Worm (Caenorhabditis elegans) whole organism, L2 larva: ENCODE measurements around the gene R09D1.14.

Source experiments
- C34F6.9 ChIP-seq: fragments of 150-350 bp; optimal IDR thresholded peaks from 2 replicates; lab custom pipeline; 2014; ENCODE audit warnings: missing biosample characterization, missing genetic modification characterization
- F13H6.1 ChIP-seq: sonication (generic microtip); optimal IDR thresholded peaks from 2 replicates; lab custom pipeline; 2016; ENCODE audit warnings: missing genetic modification characterization, missing compliant biosample characterization
- R02D3.7 ChIP-seq: fragments of 150-350 bp; optimal IDR thresholded peaks from 2 replicates; lab custom pipeline; 2014; ENCODE audit warnings: missing biosample characterization, missing genetic modification characterization
- Y55F3AM.14 ChIP-seq: fragments of 200-800 bp; sonication (Bioruptor generic); optimal IDR thresholded peaks from 2 replicates; lab custom pipeline; 2018; ENCODE audit warnings: mild to moderate bottlenecking, missing genetic modification characterization, missing compliant biosample characterization
- alr-1 ChIP-seq: fragments of 150-350 bp; optimal IDR thresholded peaks from 2 replicates; lab custom pipeline; 2014; ENCODE audit warnings: missing biosample characterization, missing genetic modification characterization
- aly-2 ChIP-seq: fragments of 150-350 bp; optimal IDR thresholded peaks from 2 replicates; lab custom pipeline; 2014; ENCODE audit warnings: missing biosample characterization, missing genetic modification characterization
- blmp-1 ChIP-seq: sonication (generic microtip); optimal IDR thresholded peaks from 2 replicates; lab custom pipeline; 2017; ENCODE audit warnings: missing genetic modification characterization, mild to moderate bottlenecking, missing compliant biosample characterization, antibody characterized with exemption, moderate library complexity; ENCODE audit not compliant: insufficient read depth
- ceh-16 ChIP-seq: fragments of 150-350 bp; optimal IDR thresholded peaks from 2 replicates; lab custom pipeline; 2014; ENCODE audit warnings: missing biosample characterization, missing genetic modification characterization
- ceh-82 ChIP-seq: fragments of 150-350 bp; optimal IDR thresholded peaks from 2 replicates; lab custom pipeline; 2014; ENCODE audit warnings: missing biosample characterization, missing genetic modification characterization
- crh-2 ChIP-seq: sonication (generic microtip); optimal IDR thresholded peaks from 2 replicates; lab custom pipeline; 2017; ENCODE audit warnings: missing biosample characterization, missing genetic modification characterization
- egl-27 ChIP-seq: sonication (generic microtip); optimal IDR thresholded peaks from 3 replicates; lab custom pipeline; 2017; ENCODE audit warnings: missing biosample characterization, missing genetic modification reagents, missing genetic modification characterization
- elt-1 ChIP-seq: fragments of 150-350 bp; optimal IDR thresholded peaks from 2 replicates; lab custom pipeline; 2014; ENCODE audit warnings: missing biosample characterization, missing genetic modification characterization
- fos-1 ChIP-seq: fragments of 150-350 bp; optimal IDR thresholded peaks from 2 replicates; lab custom pipeline; 2014; ENCODE audit warnings: missing biosample characterization, missing genetic modification characterization
- gmeb-1 ChIP-seq: fragments of 150-350 bp; optimal IDR thresholded peaks from 2 replicates; lab custom pipeline; 2014; ENCODE audit warnings: missing biosample characterization, missing genetic modification characterization
- lin-11 ChIP-seq: fragments of 150-350 bp; sonication (generic microtip); optimal IDR thresholded peaks from 2 replicates; lab custom pipeline; 2014; ENCODE audit warnings: missing biosample characterization, missing genetic modification characterization, inconsistent platforms, mixed read lengths
- lsy-2 ChIP-seq, 2 experiments: fragments of 150-350 bp in 1 of 2; sonication (generic microtip) in 1 of 2; optimal IDR thresholded peaks; 2 replicates each; lab custom pipeline; 2014 to 2017; ENCODE audit warnings: missing biosample characterization in 2 of 2, missing genetic modification characterization in 2 of 2
- mab-5 ChIP-seq: fragments of 150-350 bp; optimal IDR thresholded peaks from 2 replicates; lab custom pipeline; 2014; ENCODE audit warnings: missing biosample characterization, missing genetic modification characterization
- mbf-1 ChIP-seq: sonication (generic microtip); optimal IDR thresholded peaks from 2 replicates; lab custom pipeline; 2017; ENCODE audit warnings: missing biosample characterization, missing genetic modification characterization
- mdl-1 ChIP-seq, 2 experiments: fragments of 150-350 bp in 1 of 2; sonication (generic microtip) in 1 of 2; optimal IDR thresholded peaks; 2 replicates each; lab custom pipeline; 2017; ENCODE audit warnings: missing biosample characterization in 2 of 2, missing genetic modification characterization in 2 of 2
- nhr-12 ChIP-seq: fragments of 150-350 bp; optimal IDR thresholded peaks from 2 replicates; lab custom pipeline; 2014; ENCODE audit warnings: missing biosample characterization, missing genetic modification characterization
- nhr-129 ChIP-seq: fragments of 150-350 bp; optimal IDR thresholded peaks from 2 replicates; lab custom pipeline; 2014; ENCODE audit warnings: missing biosample characterization, missing genetic modification characterization
- nhr-21 ChIP-seq: fragments of 150-350 bp; optimal IDR thresholded peaks from 2 replicates; lab custom pipeline; 2014; ENCODE audit warnings: missing biosample characterization, missing genetic modification characterization
- nhr-23 ChIP-seq: fragments of 150-350 bp; optimal IDR thresholded peaks from 2 replicates; lab custom pipeline; 2014; ENCODE audit warnings: missing biosample characterization, missing genetic modification reagents, missing genetic modification characterization
- nhr-237 ChIP-seq: fragments of 150-350 bp; optimal IDR thresholded peaks from 2 replicates; lab custom pipeline; 2014; ENCODE audit warnings: missing biosample characterization, missing genetic modification characterization
- nhr-25 ChIP-seq: fragments of 150-350 bp; sonication (generic microtip); optimal IDR thresholded peaks from 3 replicates; lab custom pipeline; 2014; ENCODE audit warnings: missing biosample characterization, missing genetic modification characterization
- nhr-6 ChIP-seq: fragments of 150-350 bp; optimal IDR thresholded peaks from 2 replicates; lab custom pipeline; 2014; ENCODE audit warnings: missing biosample characterization, missing genetic modification characterization
- nhr-77 ChIP-seq: fragments of 150-350 bp; optimal IDR thresholded peaks from 2 replicates; lab custom pipeline; 2014; ENCODE audit warnings: missing biosample characterization, missing genetic modification characterization
- peb-1 ChIP-seq: fragments of 150-350 bp; optimal IDR thresholded peaks from 2 replicates; lab custom pipeline; 2014; ENCODE audit warnings: missing biosample characterization, missing genetic modification characterization
- sem-4 ChIP-seq: fragments of 150-350 bp; optimal IDR thresholded peaks from 2 replicates; lab custom pipeline; 2014; ENCODE audit warnings: missing biosample characterization, missing genetic modification reagents, missing genetic modification characterization
- skn-1 ChIP-seq: sonication (generic microtip); optimal IDR thresholded peaks from 2 replicates; lab custom pipeline; 2017; ENCODE audit warnings: missing biosample characterization, missing genetic modification characterization
- sma-3 ChIP-seq: sonication (generic microtip); optimal IDR thresholded peaks from 2 replicates; lab custom pipeline; 2016; ENCODE audit warnings: missing genetic modification reagents, missing genetic modification characterization, missing compliant biosample characterization
- sma-9 ChIP-seq, 2 experiments: fragments of 150-350 bp in 1 of 2; sonication (generic microtip) in 1 of 2; optimal IDR thresholded peaks; 2 replicates each; lab custom pipeline; 2014 to 2016; ENCODE audit warnings: missing genetic modification characterization in 2 of 2, mild to moderate bottlenecking in 1 of 2, missing biosample characterization in 1 of 2, missing compliant biosample characterization in 1 of 2, missing genetic modification reagents in 1 of 2, moderate library complexity in 1 of 2
- snpc-4 ChIP-seq: fragments of 150-350 bp; optimal IDR thresholded peaks from 2 replicates; lab custom pipeline; 2014; ENCODE audit warnings: missing biosample characterization, missing genetic modification characterization
- unc-39 ChIP-seq: fragments of 150-350 bp; optimal IDR thresholded peaks from 2 replicates; lab custom pipeline; 2014; ENCODE audit warnings: missing biosample characterization, missing genetic modification characterization
- unc-55 ChIP-seq: fragments of 150-350 bp; sonication (generic microtip); optimal IDR thresholded peaks from 3 replicates; lab custom pipeline; 2014; ENCODE audit warnings: missing biosample characterization, missing genetic modification reagents, missing genetic modification characterization
- zag-1 ChIP-seq: fragments of 150-350 bp; optimal IDR thresholded peaks from 2 replicates; lab custom pipeline; 2014; ENCODE audit warnings: missing biosample characterization, missing genetic modification characterization
- ztf-1 ChIP-seq: fragments of 200-800 bp; sonication (Bioruptor generic); conservative IDR thresholded peaks from 2 replicates; pipeline ENCODE4 v1.3.6; 2022; ENCODE audit warnings: missing genetic modification characterization, missing compliant biosample characterization
- ztf-4 ChIP-seq: fragments of 150-350 bp; optimal IDR thresholded peaks from 2 replicates; lab custom pipeline; 2014; ENCODE audit warnings: missing biosample characterization, missing genetic modification characterization

The R09D1.14 gene

ce11 chrII:9487337-9487950, 28.1 kb upstream of the R09D1.14 start, which contains the start of gene T19H5.4:
Gene T19H5.4 (minus strand): TSS chrII:9487387.
- TF ChIP-seq blmp-1 (tag; lab: Kevin White, UChicago) (peak; percentile 53), skn-1 (no peak), mab-5 (tag; lab: Kevin White, UChicago) (no peak), nhr-23 (tag; lab: Kevin White, UChicago) (no peak), nhr-77 (no peak), R02D3.7 (tag; lab: Kevin White, UChicago) (no peak), snpc-4 (tag; lab: Kevin White, UChicago) (no peak), nhr-129 (peak; percentile 18), crh-2 (tag; lab: Kevin White, UChicago) (no peak), fos-1 (tag; lab: Kevin White, UChicago) (peak; percentile 64), mbf-1 (no peak), gmeb-1 (tag; lab: Kevin White, UChicago) (peak; percentile 42), sma-9 (GFP tag; optimal IDR thresholded peaks at IDR 0.05; lab: Kevin White, UChicago) (peak; percentile 93), sma-9 (tag; optimal IDR thresholded peaks at IDR 0.05; lab: Kevin White, UChicago) (no peak), C34F6.9 (tag; lab: Kevin White, UChicago) (peak; percentile 2), mdl-1 (tag; optimal IDR thresholded peaks at IDR 0.05; lab: Kevin White, UChicago) (peak; percentile 56 to 59), unc-55 (GFP tag; lab: Kevin White, UChicago) (no peak), sem-4 (tag; lab: Kevin White, UChicago) (no peak), lsy-2 (tag; optimal IDR thresholded peaks at IDR 0.05; lab: Kevin White, UChicago) (peak in 1 of 2 experiments; percentile 30), Y55F3AM.14 (GFP tag; lab: Kevin White, UChicago) (peak; percentile 6), zag-1 (tag; lab: Kevin White, UChicago) (no peak), F13H6.1 (tag; lab: Kevin White, UChicago) (peak; percentile 54), nhr-25 (tag; lab: Kevin White, UChicago) (peak; percentile 57), peb-1 (tag; lab: Kevin White, UChicago) (no peak), lin-11 (tag; lab: Kevin White, UChicago) (peak; percentile 29), nhr-237 (tag; lab: Kevin White, UChicago) (no peak), ztf-1 (GFP tag; lab: Robert Waterston, UW) (no peak), egl-27 (tag; lab: Kevin White, UChicago) (peak; percentile 65), alr-1 (tag; lab: Kevin White, UChicago) (no peak), nhr-21 (tag; lab: Kevin White, UChicago) (peak; percentile 64), nhr-6 (tag; lab: Kevin White, UChicago) (no peak), ztf-4 (tag; lab: Kevin White, UChicago) (peak; percentile 24), sma-3 (GFP tag; lab: Kevin White, UChicago) (peak; percentile 61), unc-39 (tag; lab: Kevin White, UChicago) (no peak), elt-1 (no peak)

- TF ChIP-seq C34F6.9 (tag; lab: Kevin White, UChicago) (no peak), gmeb-1 (tag; lab: Kevin White, UChicago) (no peak), fos-1 (tag; lab: Kevin White, UChicago) (peak; percentile 7), aly-2 (tag; lab: Kevin White, UChicago) (no peak), lsy-2 (tag; optimal IDR thresholded peaks at IDR 0.05; lab: Kevin White, UChicago) (no peak), sma-9 (GFP tag; optimal IDR thresholded peaks at IDR 0.05; lab: Kevin White, UChicago) (peak; percentile 6), sma-9 (tag; optimal IDR thresholded peaks at IDR 0.05; lab: Kevin White, UChicago) (no peak), sma-3 (GFP tag; lab: Kevin White, UChicago) (no peak), ceh-82 (no peak), nhr-21 (tag; lab: Kevin White, UChicago) (peak; percentile 37), nhr-12 (tag; lab: Kevin White, UChicago) (no peak)
Observed at ce11 chrII:9485081-9485730, 25.8 kb upstream of the R09D1.14 start.

- TF ChIP-seq fos-1 (tag; lab: Kevin White, UChicago) = peak; percentile 67
- no peak for TF ChIP-seq ceh-16
- TF ChIP-seq sma-9 (GFP tag; optimal IDR thresholded peaks at IDR 0.05; lab: Kevin White, UChicago) = peak; percentile 28
- TF ChIP-seq sma-9 (tag; optimal IDR thresholded peaks at IDR 0.05; lab: Kevin White, UChicago) = no peak
- TF ChIP-seq, all 48 proteins: peak for 2
Observed at ce11 chrII:9483342-9483741, 24.0 kb upstream of the R09D1.14 start.
